Fruit fly (Drosophila melanogaster): ENCODE results near the gene CG13947.

dm6 chr2L:784036-784435 is 5.1 kb downstream of the CG13947 start, which contains the start of gene CG3544:
- no peak for TF ChIP-seq CG11294 (GFP tag; IDR thresholded peaks at IDR 0.05)
- TF ChIP-seq esn (GFP tag; optimal IDR thresholded peaks at IDR 0.05): no peak

Measured in whole organism, prepupa.